Worm (Caenorhabditis elegans) whole organism, late embryonic: ENCODE data around the gene lem-2.

ENCODE experiments used
- ceh-31 ChIP-seq: sonication (generic microtip); optimal IDR thresholded peaks from 2 replicates; lab custom pipeline; 2016; ENCODE audit warnings: missing genetic modification characterization, missing compliant biosample characterization
- nhr-11 ChIP-seq: fragments of 150-350 bp; optimal IDR thresholded peaks from 2 replicates; lab custom pipeline; 2014; ENCODE audit warnings: missing biosample characterization, missing genetic modification characterization
- ttx-3 ChIP-seq: sonication (generic microtip); optimal IDR thresholded peaks from 2 replicates; lab custom pipeline; 2016; ENCODE audit warnings: missing genetic modification reagents, missing genetic modification characterization, missing compliant biosample characterization

DNA sequence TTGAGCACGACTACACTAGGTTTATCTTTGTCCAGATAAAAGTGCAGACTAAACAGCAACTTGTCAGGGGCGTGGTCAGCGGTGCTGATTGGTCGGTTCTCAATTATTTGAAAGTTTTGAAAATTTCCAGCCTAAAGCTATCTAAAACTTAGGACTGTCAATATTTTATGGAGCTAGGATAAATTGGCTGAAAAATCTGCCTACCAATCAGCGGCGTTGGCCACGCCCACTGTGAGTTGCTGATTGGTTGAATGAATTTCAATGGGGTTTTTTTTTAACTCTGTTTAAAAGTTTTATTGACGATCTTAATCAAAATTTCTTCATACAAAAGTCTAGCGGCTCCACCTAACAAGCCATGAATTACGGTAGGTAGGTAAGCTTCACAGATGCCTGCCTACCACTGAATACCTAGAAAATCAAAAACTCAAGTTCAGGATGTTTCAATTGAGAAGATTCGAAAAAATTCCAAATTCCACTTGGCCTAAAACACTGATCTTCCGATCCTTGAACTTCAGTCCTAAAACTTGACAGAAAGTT is 17.2 kb upstream of the lem-2 start:
- no peak for TF ChIP-seq nhr-11
- no peak for TF ChIP-seq ttx-3
- no peak for TF ChIP-seq ceh-31 (tag; lab: Kevin White, UChicago)
